Worm (Caenorhabditis elegans): Measurements from ENCODE around the gene mrps-18.C.

The mrps-18.C gene

ce11 chrII:6716638-6717037 lies 19.4 kb upstream of the mrps-18.C start, which contains the start of the genes T14B4.5 and T14B4.20:
TSS of gene T14B4.5 (plus strand) at chrII:6716863.
TSS of gene T14B4.20 (plus strand) at chrII:6716901.
- TF ChIP-seq pes-1 (GFP tag; IDR thresholded peaks at IDR 0.05) (no peak), hmg-4 (GFP tag; optimal IDR thresholded peaks at IDR 0.05) (no peak), hnd-1 (tag; optimal IDR thresholded peaks at IDR 0.05) (no peak), B0310.2 (tag; optimal IDR thresholded peaks at IDR 0.05) (no peak), aly-1 (tag; optimal IDR thresholded peaks at IDR 0.05) (no peak), ama-1 (optimal IDR thresholded peaks at IDR 0.05) (no peak), tra-4 (tag; optimal IDR thresholded peaks at IDR 0.05) (no peak), ceh-13 (GFP tag; optimal IDR thresholded peaks at IDR 0.05) (no peak), tbx-37 (GFP tag; conservative IDR thresholded peaks at IDR 0.05) (no peak), scrt-1 (GFP tag; IDR thresholded peaks at IDR 0.05) (no peak), ceh-36 (tag; optimal IDR thresholded peaks at IDR 0.05) (no peak), F13C5.2 (tag; optimal IDR thresholded peaks at IDR 0.05) (no peak), flt-1 (GFP tag; IDR thresholded peaks at IDR 0.05) (no peak), hmbx-1 (tag; optimal IDR thresholded peaks at IDR 0.05) (no peak), ets-7 (tag; optimal IDR thresholded peaks at IDR 0.05) (no peak), sea-1 (GFP tag; conservative IDR thresholded peaks at IDR 0.05) (no peak), tbx-11 (GFP tag; IDR thresholded peaks at IDR 0.05) (no peak)

ce11 chrII:6718221-6718620 lies 17.8 kb upstream of the mrps-18.C start, which contains the start of gene tsp-10:
TSS of gene tsp-10 (plus strand) at chrII:6718586.
- no peak for TF ChIP-seq F13C5.2 (tag; optimal IDR thresholded peaks at IDR 0.05)
- TF ChIP-seq hmbx-1 (tag; optimal IDR thresholded peaks at IDR 0.05) = no peak
- TF ChIP-seq sea-1 (GFP tag; conservative IDR thresholded peaks at IDR 0.05) = no peak
- no peak for TF ChIP-seq ceh-36 (tag; optimal IDR thresholded peaks at IDR 0.05)
- no peak for TF ChIP-seq hnd-1 (tag; optimal IDR thresholded peaks at IDR 0.05)
- no peak for TF ChIP-seq tra-4 (tag; optimal IDR thresholded peaks at IDR 0.05)
- TF ChIP-seq flt-1 (GFP tag; IDR thresholded peaks at IDR 0.05) = no peak
- TF ChIP-seq tbx-37 (GFP tag; conservative IDR thresholded peaks at IDR 0.05) = no peak
- TF ChIP-seq ama-1 (optimal IDR thresholded peaks at IDR 0.05) = no peak
- no peak for TF ChIP-seq B0310.2 (tag; optimal IDR thresholded peaks at IDR 0.05)
- no peak for TF ChIP-seq tbx-11 (GFP tag; IDR thresholded peaks at IDR 0.05)
- no peak for TF ChIP-seq ceh-13 (GFP tag; optimal IDR thresholded peaks at IDR 0.05)
- TF ChIP-seq aly-1 (tag; optimal IDR thresholded peaks at IDR 0.05) = no peak
- no peak for TF ChIP-seq scrt-1 (GFP tag; IDR thresholded peaks at IDR 0.05)
- no peak for TF ChIP-seq hmg-4 (GFP tag; optimal IDR thresholded peaks at IDR 0.05)
- TF ChIP-seq ets-7 (tag; optimal IDR thresholded peaks at IDR 0.05) = no peak

ce11 chrII:6721581-6721980 lies 14.4 kb upstream of the mrps-18.C start:
- TF ChIP-seq aly-1 (tag; optimal IDR thresholded peaks at IDR 0.05) (no peak), ceh-13 (GFP tag; optimal IDR thresholded peaks at IDR 0.05) (no peak), ets-7 (tag; optimal IDR thresholded peaks at IDR 0.05) (no peak), hnd-1 (tag; optimal IDR thresholded peaks at IDR 0.05) (peak; percentile 2), scrt-1 (GFP tag; IDR thresholded peaks at IDR 0.05) (no peak), tbx-11 (GFP tag; IDR thresholded peaks at IDR 0.05) (0 out of 2 replicates have a peak, but pooled peaks have one; percentile 49), pes-1 (GFP tag; IDR thresholded peaks at IDR 0.05) (peak; percentile 68), ceh-36 (tag; optimal IDR thresholded peaks at IDR 0.05) (no peak), sea-1 (GFP tag; conservative IDR thresholded peaks at IDR 0.05) (no peak; the same call in 1 of the 2 replicates), tra-4 (tag; optimal IDR thresholded peaks at IDR 0.05) (no peak), ama-1 (optimal IDR thresholded peaks at IDR 0.05) (no peak), B0310.2 (tag; optimal IDR thresholded peaks at IDR 0.05) (no peak), flt-1 (GFP tag; IDR thresholded peaks at IDR 0.05) (0 out of 2 replicates have a peak, but pooled peaks have one; percentile 14), F13C5.2 (tag; optimal IDR thresholded peaks at IDR 0.05) (peak; percentile 3), tbx-37 (GFP tag; conservative IDR thresholded peaks at IDR 0.05) (peak; percentile 62), hmg-4 (GFP tag; optimal IDR thresholded peaks at IDR 0.05) (peak; percentile 36), hmbx-1 (tag; optimal IDR thresholded peaks at IDR 0.05) (no peak)

- TF ChIP-seq ets-7 (tag; optimal IDR thresholded peaks at IDR 0.05) = no peak
- TF ChIP-seq flt-1 (GFP tag; IDR thresholded peaks at IDR 0.05) = no peak
- TF ChIP-seq tra-4 (tag; optimal IDR thresholded peaks at IDR 0.05) = no peak
- no peak for TF ChIP-seq aly-1 (tag; optimal IDR thresholded peaks at IDR 0.05)
- TF ChIP-seq scrt-1 (GFP tag; IDR thresholded peaks at IDR 0.05) = no peak
- TF ChIP-seq hmbx-1 (tag; optimal IDR thresholded peaks at IDR 0.05) = no peak
These were observed 9.2 kb upstream of the mrps-18.C start for ce11 chrII:6726814-6727213.

ce11 chrII:6729331-6729730 lies 6.7 kb upstream of the mrps-18.C start, which contains the start of gene T14B4.8:
TSS of gene T14B4.8 (minus strand) at chrII:6729390.
- TF ChIP-seq pes-1 (GFP tag; IDR thresholded peaks at IDR 0.05) (no peak), flt-1 (GFP tag; IDR thresholded peaks at IDR 0.05) (no peak), tbx-37 (GFP tag; conservative IDR thresholded peaks at IDR 0.05) (no peak), ets-7 (tag; optimal IDR thresholded peaks at IDR 0.05) (no peak), sea-1 (GFP tag; conservative IDR thresholded peaks at IDR 0.05) (no peak), hnd-1 (tag; optimal IDR thresholded peaks at IDR 0.05) (no peak), hmbx-1 (tag; optimal IDR thresholded peaks at IDR 0.05) (no peak), F13C5.2 (tag; optimal IDR thresholded peaks at IDR 0.05) (no peak), scrt-1 (GFP tag; IDR thresholded peaks at IDR 0.05) (no peak), hmg-4 (GFP tag; optimal IDR thresholded peaks at IDR 0.05) (no peak), B0310.2 (tag; optimal IDR thresholded peaks at IDR 0.05) (no peak)

- TF ChIP-seq ceh-13 (GFP tag; optimal IDR thresholded peaks at IDR 0.05) (no peak), ceh-36 (tag; optimal IDR thresholded peaks at IDR 0.05) (no peak), flt-1 (GFP tag; IDR thresholded peaks at IDR 0.05) (no peak), F13C5.2 (tag; optimal IDR thresholded peaks at IDR 0.05) (no peak), ama-1 (optimal IDR thresholded peaks at IDR 0.05) (no peak), ets-7 (tag; optimal IDR thresholded peaks at IDR 0.05) (no peak), hmbx-1 (tag; optimal IDR thresholded peaks at IDR 0.05) (no peak), B0310.2 (tag; optimal IDR thresholded peaks at IDR 0.05) (no peak), scrt-1 (GFP tag; IDR thresholded peaks at IDR 0.05) (no peak), tra-4 (tag; optimal IDR thresholded peaks at IDR 0.05) (no peak), sea-1 (GFP tag; conservative IDR thresholded peaks at IDR 0.05) (no peak), hnd-1 (tag; optimal IDR thresholded peaks at IDR 0.05) (no peak), hmg-4 (GFP tag; optimal IDR thresholded peaks at IDR 0.05) (no peak), pes-1 (GFP tag; IDR thresholded peaks at IDR 0.05) (no peak), tbx-37 (GFP tag; conservative IDR thresholded peaks at IDR 0.05) (no peak), tbx-11 (GFP tag; IDR thresholded peaks at IDR 0.05) (no peak)
These were observed 2.3 kb upstream of the mrps-18.C start, which contains the start of gene T14B4.9 for ce11 chrII:6733718-6734117. TSS of gene T14B4.9 (minus strand) at chrII:6733818.

- TF ChIP-seq hmg-4 (GFP tag; optimal IDR thresholded peaks at IDR 0.05) = no peak
- peak; percentile 62 for TF ChIP-seq F13C5.2 (tag; optimal IDR thresholded peaks at IDR 0.05)
- peak; percentile 55; the same call in 1 of the 2 replicates for TF ChIP-seq tbx-37 (GFP tag; conservative IDR thresholded peaks at IDR 0.05)
- TF ChIP-seq aly-1 (tag; optimal IDR thresholded peaks at IDR 0.05) = no peak
These were observed 1.3 kb upstream of the mrps-18.C start, which contains the start of gene T14B4.3 for ce11 chrII:6734674-6735073. TSS of gene T14B4.3 (plus strand) at chrII:6734937.

All from whole organism, early embryonic.